Worm (Caenorhabditis elegans): ENCODE measurements around the gene F20A1.2.

DNA sequence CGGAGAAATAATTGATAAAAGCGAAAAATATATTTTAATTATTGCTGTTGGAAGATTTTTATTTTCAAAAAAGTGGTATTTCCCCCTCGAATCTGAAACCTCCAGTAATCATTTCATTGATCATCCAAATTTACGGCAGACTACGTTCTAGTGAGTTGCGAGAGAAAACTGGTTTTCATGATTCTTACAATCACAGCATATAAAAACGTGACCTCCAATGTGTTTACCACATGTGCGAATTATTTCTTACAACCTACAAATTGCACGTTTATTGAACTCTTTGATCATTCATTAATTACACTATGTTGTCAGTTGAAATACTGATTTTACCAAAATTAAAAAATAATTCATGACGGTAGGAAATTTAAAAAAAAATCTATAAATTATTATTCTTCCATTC, 43.1 kb downstream of the F20A1.2 start:
- TF ChIP-seq ama-1 (optimal IDR thresholded peaks at IDR 0.05) (no peak), nhr-237 (tag; optimal IDR thresholded peaks at IDR 0.05) (no peak), grh-1 (GFP tag; IDR thresholded peaks at IDR 0.05) (peak; percentile 91), lin-13 (GFP tag; optimal IDR thresholded peaks at IDR 0.05) (no peak), unc-62 (GFP tag; optimal IDR thresholded peaks at IDR 0.05) (no peak), unc-130 (tag; optimal IDR thresholded peaks at IDR 0.05) (peak; percentile 16), ztf-11 (tag; optimal IDR thresholded peaks at IDR 0.05) (no peak), zag-1 (tag; optimal IDR thresholded peaks at IDR 0.05) (no peak)
